Fruit fly (Drosophila melanogaster) whole organism, embryonic: ENCODE data around the gene Sap130.
A peak's percentile ranks its signal among the peaks of the same experiment; 100 is the strongest.

Experiments used
- Antp ChIP-seq: fragments of 200-800 bp; sonication (Bioruptor generic); optimal IDR thresholded peaks from 3 replicates; lab custom pipeline; 2016; ENCODE audit warnings: missing biosample characterization, missing genetic modification characterization
- Atf3 ChIP-seq: fragments of 200-800 bp; sonication (Bioruptor generic); optimal IDR thresholded peaks from 3 replicates; lab custom pipeline; 2016; ENCODE audit warnings: missing biosample characterization, missing genetic modification characterization
- Blimp-1 ChIP-seq: fragments of 200-800 bp; sonication (Bioruptor generic); optimal IDR thresholded peaks from 3 replicates; lab custom pipeline; 2018; ENCODE audit warnings: missing biosample characterization, missing genetic modification characterization, mild to moderate bottlenecking, moderate library complexity, missing genetic modification reagents
- CG13424 ChIP-seq: fragments of 200-800 bp; sonication (Bioruptor generic); optimal IDR thresholded peaks from 2 replicates; lab custom pipeline; 2019; ENCODE audit warnings: missing biosample characterization, mild to moderate bottlenecking, missing genetic modification characterization, moderate library complexity
- CG15601 ChIP-seq: fragments of 200-800 bp; sonication (Bioruptor generic); optimal IDR thresholded peaks from 3 replicates; lab custom pipeline; 2019; ENCODE audit warnings: missing biosample characterization, mild to moderate bottlenecking, missing genetic modification characterization, moderate library complexity
- CG15696 ChIP-seq: fragments of 200-800 bp; sonication (Bioruptor generic); optimal IDR thresholded peaks from 2 replicates; lab custom pipeline; 2019; ENCODE audit warnings: missing biosample characterization, mild to moderate bottlenecking, missing genetic modification characterization, moderate library complexity
- CG16779 ChIP-seq: fragments of 200-800 bp; sonication (Bioruptor generic); IDR thresholded peaks from 2 replicates; pipeline ENCODE4 v1.3.6; 2022; ENCODE audit warnings: missing biosample characterization, missing genetic modification characterization
- CG17829 ChIP-seq: fragments of 200-800 bp; optimal IDR thresholded peaks from 2 replicates; lab custom pipeline; 2019; ENCODE audit warnings: missing biosample characterization, mild to moderate bottlenecking, missing genetic modification characterization, moderate library complexity
- CG17912 ChIP-seq: fragments of 200-800 bp; sonication (Bioruptor generic); optimal IDR thresholded peaks from 2 replicates; lab custom pipeline; 2018; ENCODE audit warnings: missing biosample characterization, mild to moderate bottlenecking, missing genetic modification characterization
- CG2120 ChIP-seq: fragments of 200-800 bp; sonication (Bioruptor generic); optimal IDR thresholded peaks from 3 replicates; lab custom pipeline; 2016; ENCODE audit warnings: missing biosample characterization, missing genetic modification characterization
- CG2678 ChIP-seq: fragments of 200-800 bp; sonication (Bioruptor generic); optimal IDR thresholded peaks from 3 replicates; lab custom pipeline; 2019; ENCODE audit warnings: missing biosample characterization, mild to moderate bottlenecking, missing genetic modification characterization, moderate library complexity
- CG31365 ChIP-seq: fragments of 200-800 bp; sonication (Bioruptor generic); optimal IDR thresholded peaks from 2 replicates; lab custom pipeline; 2018; ENCODE audit warnings: missing biosample characterization, mild to moderate bottlenecking, missing genetic modification characterization
- CG32532 ChIP-seq: fragments of 200-800 bp; sonication (Bioruptor generic); IDR thresholded peaks from 2 replicates; pipeline ENCODE4 v1.3.6; 2022; ENCODE audit warnings: missing biosample characterization, missing genetic modification characterization
- CG34422 ChIP-seq: fragments of 200-800 bp; sonication (Bioruptor generic); IDR thresholded peaks from 3 replicates; pipeline ENCODE4 v1.3.6; 2022; ENCODE audit warnings: missing biosample characterization, missing genetic modification characterization
- CG7556 ChIP-seq: fragments of 200-800 bp; sonication (Bioruptor generic); optimal IDR thresholded peaks from 2 replicates; lab custom pipeline; 2017; ENCODE audit warnings: missing biosample characterization, mild to moderate bottlenecking, missing genetic modification characterization
- CG8388 ChIP-seq: fragments of 200-800 bp; sonication (Bioruptor generic); optimal IDR thresholded peaks from 2 replicates; lab custom pipeline; 2019; ENCODE audit warnings: missing biosample characterization, mild to moderate bottlenecking, missing genetic modification characterization, moderate library complexity
- D19B ChIP-seq: fragments of 200-800 bp; sonication (Bioruptor generic); optimal IDR thresholded peaks from 2 replicates; lab custom pipeline; 2017; ENCODE audit warnings: missing biosample characterization, mild to moderate bottlenecking, missing genetic modification characterization
- E2f1 ChIP-seq: fragments of 200-800 bp; sonication (Bioruptor generic); IDR thresholded peaks from 2 replicates; pipeline ENCODE4 v1.3.6; 2022; ENCODE audit warnings: missing biosample characterization, missing genetic modification characterization
- E2f2 ChIP-seq: fragments of 200-800 bp; sonication (Bioruptor generic); IDR thresholded peaks from 2 replicates; pipeline ENCODE4 v1.3.6; 2022; ENCODE audit warnings: missing biosample characterization, missing genetic modification characterization
- HLH4C ChIP-seq: fragments of 200-800 bp; sonication (Bioruptor generic); IDR thresholded peaks from 3 replicates; pipeline ENCODE4 v1.3.6; 2022; ENCODE audit warnings: missing biosample characterization, missing genetic modification characterization; ENCODE audit not compliant: partially characterized antibody
- Hmr ChIP-seq: fragments of 200-800 bp; sonication (Bioruptor generic); optimal IDR thresholded peaks from 3 replicates; lab custom pipeline; 2017; ENCODE audit warnings: mild to moderate bottlenecking, missing biosample characterization, missing genetic modification reagents, missing genetic modification characterization
- Hr51 ChIP-seq, 2 experiments: fragments of 200-800 bp; sonication (Bioruptor generic); optimal IDR thresholded peaks; 2 replicates in 1 of 2; 3 replicates in 1 of 2; lab custom pipeline; 2016 to 2018; ENCODE audit warnings: missing biosample characterization in 2 of 2, missing genetic modification characterization in 2 of 2, mild to moderate bottlenecking in 1 of 2, moderate library complexity in 1 of 2
- Hr78 ChIP-seq, 2 experiments: fragments of 200-800 bp in 1 of 2; fragments of >200 bp in 1 of 2; sonication (Bioruptor generic) in 1 of 2; optimal IDR thresholded peaks; 2 replicates each; lab custom pipeline; 2017 to 2019; ENCODE audit warnings: missing biosample characterization in 2 of 2, missing genetic modification characterization in 2 of 2, mild to moderate bottlenecking in 1 of 2, moderate library complexity in 1 of 2
- PHDP ChIP-seq: fragments of 200-800 bp; sonication (Bioruptor generic); optimal IDR thresholded peaks from 3 replicates; lab custom pipeline; 2018; ENCODE audit warnings: missing biosample characterization, mild to moderate bottlenecking, missing genetic modification characterization, moderate library complexity
- Pdp1 ChIP-seq, 2 experiments: fragments of 200-800 bp; sonication (Bioruptor generic); optimal IDR thresholded peaks; 3 replicates each; lab custom pipeline; 2016; ENCODE audit warnings: missing biosample characterization in 2 of 2, missing genetic modification characterization in 2 of 2, mild to moderate bottlenecking in 1 of 2, moderate library complexity in 1 of 2
- YL-1 ChIP-seq: fragments of 200-800 bp; sonication (Bioruptor generic); optimal IDR thresholded peaks from 3 replicates; lab custom pipeline; 2017; ENCODE audit warnings: missing biosample characterization, mild to moderate bottlenecking, missing genetic modification characterization
- chinmo ChIP-seq: fragments of 200-800 bp; sonication (Bioruptor generic); IDR thresholded peaks from 4 replicates; pipeline ENCODE4 v1.3.6; 2022; ENCODE audit warnings: missing biosample characterization, missing genetic modification characterization; ENCODE audit not compliant: partially characterized antibody
- emc ChIP-seq: fragments of 200-800 bp; sonication (Bioruptor generic); optimal IDR thresholded peaks from 2 replicates; lab custom pipeline; 2016; ENCODE audit warnings: missing biosample characterization, missing genetic modification characterization
- exex ChIP-seq: fragments of 200-800 bp; sonication (Bioruptor generic); optimal IDR thresholded peaks from 4 replicates; lab custom pipeline; 2018; ENCODE audit warnings: missing biosample characterization, mild to moderate bottlenecking, missing genetic modification characterization, moderate library complexity
- gem ChIP-seq: fragments of 200-800 bp; sonication (Bioruptor generic); optimal IDR thresholded peaks from 2 replicates; lab custom pipeline; 2019; ENCODE audit warnings: missing biosample characterization, mild to moderate bottlenecking, missing genetic modification characterization, moderate library complexity
- grau ChIP-seq: fragments of 200-800 bp; optimal IDR thresholded peaks from 3 replicates; lab custom pipeline; 2019; ENCODE audit warnings: missing biosample characterization, mild to moderate bottlenecking, missing genetic modification characterization, moderate library complexity
- grn ChIP-seq: fragments of 200-800 bp; sonication (Bioruptor generic); optimal IDR thresholded peaks from 3 replicates; lab custom pipeline; 2017; ENCODE audit warnings: missing biosample characterization, missing genetic modification characterization
- gsb-n ChIP-seq: fragments of 200-800 bp; sonication (Bioruptor generic); optimal IDR thresholded peaks from 3 replicates; lab custom pipeline; 2018; ENCODE audit warnings: missing biosample characterization, mild to moderate bottlenecking, missing genetic modification characterization
- nmo ChIP-seq: fragments of 200-800 bp; sonication (Bioruptor generic); optimal IDR thresholded peaks from 2 replicates; lab custom pipeline; 2018; ENCODE audit warnings: missing biosample characterization, mild to moderate bottlenecking, missing genetic modification characterization, moderate library complexity
- otp ChIP-seq: fragments of 200-800 bp; sonication (Bioruptor generic); IDR thresholded peaks from 3 replicates; pipeline ENCODE4, ENCODE4 v1.3.6; 2022; ENCODE audit warnings: missing biosample characterization, missing genetic modification characterization
- salm ChIP-seq: fragments of 200-800 bp; sonication (Bioruptor generic); optimal IDR thresholded peaks from 2 replicates; lab custom pipeline; 2018; ENCODE audit warnings: missing biosample characterization, mild to moderate bottlenecking, missing genetic modification characterization
- sens ChIP-seq: fragments of 200-800 bp; sonication (Bioruptor generic); peaks from one replicate; lab custom pipeline; 2016; ENCODE audit warnings: missing biosample characterization, missing genetic modification characterization
- slou ChIP-seq: fragments of 200-800 bp; sonication (Bioruptor generic); optimal IDR thresholded peaks from 3 replicates; lab custom pipeline; 2016; ENCODE audit warnings: missing biosample characterization, missing genetic modification characterization
- sob ChIP-seq: fragments of 200-800 bp; sonication (Bioruptor generic); IDR thresholded peaks from 2 replicates; pipeline ENCODE4 v1.3.6; 2022; ENCODE audit warnings: missing biosample characterization, missing genetic modification characterization
- sug ChIP-seq: fragments of 200-800 bp; optimal IDR thresholded peaks from 2 replicates; lab custom pipeline; 2019; ENCODE audit warnings: missing biosample characterization, mild to moderate bottlenecking, missing genetic modification characterization, moderate library complexity
- vnd ChIP-seq: fragments of 200-800 bp; sonication (Bioruptor generic); IDR thresholded peaks from 3 replicates; pipeline ENCODE4 v1.3.6; 2022; ENCODE audit warnings: missing biosample characterization, missing genetic modification characterization; ENCODE audit not compliant: partially characterized antibody
- wdn ChIP-seq: fragments of 200-800 bp; sonication (Bioruptor generic); IDR thresholded peaks from 2 replicates; pipeline ENCODE4 v1.3.6; 2022; ENCODE audit warnings: missing biosample characterization, missing genetic modification characterization

The Sap130 gene

DNA sequence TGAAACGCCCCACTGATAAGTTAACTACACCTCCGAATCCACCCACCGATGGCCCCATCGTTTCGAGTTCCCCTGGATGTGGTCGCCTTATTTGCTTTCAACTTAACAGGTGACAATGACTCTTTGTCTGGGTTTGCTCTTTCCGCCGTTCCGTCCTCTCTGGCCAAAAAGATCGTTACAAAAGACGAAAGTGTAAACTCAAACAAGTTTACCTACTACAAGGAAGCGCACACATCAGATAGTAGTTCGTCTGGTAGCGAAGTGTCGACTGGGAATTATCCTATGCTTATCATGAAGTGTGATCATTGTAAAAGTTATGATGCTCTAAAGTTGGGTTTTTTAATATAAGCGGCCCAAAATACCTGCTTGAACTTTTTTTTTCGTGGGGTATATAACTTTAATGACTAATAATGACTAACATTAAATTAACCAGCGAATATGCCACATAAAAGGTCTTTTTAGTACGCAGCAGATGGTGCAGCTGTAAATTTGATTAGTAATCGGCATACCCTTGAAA lies 6.8 kb upstream of the Sap130 start (continued):
- no peak for TF ChIP-seq wdn
- TF ChIP-seq E2f1 (GFP tag; lab: Robert Waterston, UW): no peak
- TF ChIP-seq CG8388 (GFP tag; lab: Kevin White, UChicago): no peak
- TF ChIP-seq nmo (GFP tag; lab: Kevin White, UChicago): peak; percentile 16
- peak; percentile 55 for TF ChIP-seq Blimp-1
- TF ChIP-seq otp (GFP tag; lab: Robert Waterston, UW): no peak
- TF ChIP-seq YL-1 (GFP tag; lab: Kevin White, UChicago): no peak
- no peak for TF ChIP-seq salm (tag; lab: Kevin White, UChicago)
- peak; percentile 7 for TF ChIP-seq CG2120 (GFP tag; lab: Kevin White, UChicago)
- TF ChIP-seq CG2678 (tag; lab: Kevin White, UChicago): peak; percentile 32
- TF ChIP-seq grn (GFP tag; lab: Kevin White, UChicago): peak; percentile 35
- TF ChIP-seq CG34422 (GFP tag; lab: Robert Waterston, UW): no peak

DNA sequence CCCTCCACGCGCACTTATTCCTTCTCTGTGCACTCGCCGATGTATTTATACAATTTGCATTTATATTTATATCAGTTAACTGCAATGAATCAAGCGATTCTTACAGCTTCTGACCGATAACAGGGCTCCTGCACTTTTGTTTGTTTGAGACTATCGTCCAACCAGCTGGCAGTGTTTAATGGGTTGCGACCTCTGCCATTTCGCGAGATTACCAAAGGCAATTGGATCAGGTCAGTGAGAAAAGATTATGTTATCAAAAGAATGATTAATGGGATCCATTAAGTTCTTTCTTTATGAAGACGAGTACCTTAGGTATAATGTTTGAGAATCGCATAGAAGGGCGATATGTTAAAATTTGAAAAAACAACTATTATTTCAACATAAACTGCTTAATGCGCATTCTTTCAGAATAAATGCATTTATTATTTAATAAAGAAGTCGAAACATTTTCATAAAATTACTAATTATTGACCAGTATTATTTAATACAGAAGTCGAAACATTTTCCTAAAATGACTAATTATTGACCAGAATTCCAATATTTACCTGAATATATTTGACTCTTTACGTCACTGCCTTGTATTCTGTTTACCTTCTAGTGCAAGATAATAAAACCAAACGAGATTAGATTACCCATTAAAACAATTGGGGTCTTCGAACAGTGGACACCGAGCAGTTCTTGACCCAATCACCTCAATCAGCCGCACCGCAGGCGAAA lies 6.1 kb upstream of the Sap130 start:
- TF ChIP-seq gem (tag; lab: Kevin White, UChicago) (peak; percentile 22), E2f2 (GFP tag; lab: Robert Waterston, UW) (no peak), CG13424 (tag; lab: Kevin White, UChicago) (no peak), sens (peak; percentile 74), Hr78 (GFP tag; optimal IDR thresholded peaks at IDR 0.05; lab: Kevin White, UChicago) (peak in 1 of 2 experiments; percentile 71), CG15696 (tag; lab: Kevin White, UChicago) (no peak), exex (tag; lab: Kevin White, UChicago) (peak; percentile 30), Antp (GFP tag; lab: Kevin White, UChicago) (no peak), CG15601 (tag; lab: Kevin White, UChicago) (peak; percentile 31), Hr51 (GFP tag; optimal IDR thresholded peaks at IDR 0.05; lab: Kevin White, UChicago) (peak in 1 of 2 experiments; percentile 12), CG7556 (GFP tag; lab: Kevin White, UChicago) (no peak), PHDP (tag; lab: Kevin White, UChicago) (peak; percentile 20), CG16779 (no peak), grau (tag; lab: Kevin White, UChicago) (peak; percentile 15), sob (no peak), CG31365 (no peak), slou (GFP tag; lab: Kevin White, UChicago) (no peak), CG17829 (peak; percentile 93), vnd (no peak), Pdp1 (GFP tag; optimal IDR thresholded peaks at IDR 0.05; lab: Kevin White, UChicago) (peak in 1 of 2 experiments; percentile 44), D19B (GFP tag; lab: Kevin White, UChicago) (peak; percentile 23)

DNA sequence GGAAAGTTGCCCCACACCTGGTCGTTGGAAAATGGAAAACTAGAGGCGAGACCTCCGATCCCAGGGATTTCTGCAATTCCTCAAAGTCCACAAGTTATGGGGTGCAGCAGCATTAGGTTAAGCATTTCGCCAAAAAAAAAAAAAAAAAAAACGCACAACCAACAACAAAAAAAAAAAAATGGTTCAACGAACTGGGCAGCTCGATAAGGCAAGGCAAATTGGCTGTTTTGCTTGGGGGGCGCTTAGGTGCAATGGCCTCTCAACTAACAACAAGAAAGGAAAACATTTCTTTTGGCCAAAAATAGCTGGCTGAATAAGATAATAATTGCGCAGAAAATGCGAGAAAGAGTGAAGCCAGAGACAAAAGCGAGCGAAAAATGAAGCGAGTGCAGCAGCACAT lies 5.5 kb upstream of the Sap130 start:
- peak; percentile 56 for TF ChIP-seq sug (tag; lab: Kevin White, UChicago)
- TF ChIP-seq gsb-n: no peak
- TF ChIP-seq Hmr (GFP tag; lab: Kevin White, UChicago): no peak
- TF ChIP-seq HLH4C (GFP tag; lab: Robert Waterston, UW): no peak
- TF ChIP-seq emc (GFP tag; lab: Kevin White, UChicago): no peak
- TF ChIP-seq CG32532 (GFP tag; lab: Robert Waterston, UW): no peak
- TF ChIP-seq CG17912 (GFP tag; lab: Kevin White, UChicago): no peak
- no peak for TF ChIP-seq Atf3 (GFP tag; lab: Kevin White, UChicago)
- TF ChIP-seq chinmo (GFP tag; lab: Robert Waterston, UW): no peak
